Worm (Caenorhabditis elegans) whole organism, late embryonic: ENCODE results near the gene snrp-40.1.

Source experiments
- C08G9.2 ChIP-seq: sonication (generic microtip); optimal IDR thresholded peaks from 2 replicates; lab custom pipeline; 2016; ENCODE audit warnings: mild to moderate bottlenecking, missing genetic modification characterization, moderate library complexity, missing compliant biosample characterization
- F13H6.1 ChIP-seq: sonication (generic microtip); optimal IDR thresholded peaks from 2 replicates; lab custom pipeline; 2016; ENCODE audit warnings: missing genetic modification characterization, missing compliant biosample characterization
- K02D7.2 ChIP-seq: sonication (generic microtip); optimal IDR thresholded peaks from 2 replicates; lab custom pipeline; 2017; ENCODE audit warnings: mild to moderate bottlenecking, missing genetic modification characterization, missing compliant biosample characterization
- K09A11.1 ChIP-seq: sonication (generic microtip); optimal IDR thresholded peaks from 2 replicates; lab custom pipeline; 2017; ENCODE audit warnings: antibody characterized with exemption, mild to moderate bottlenecking, missing genetic modification characterization, missing compliant biosample characterization; ENCODE audit not compliant: insufficient read depth
- T23F11.4 ChIP-seq: fragments of 200-800 bp; sonication (Bioruptor generic); optimal IDR thresholded peaks from 2 replicates; lab custom pipeline; 2018; ENCODE audit warnings: mild to moderate bottlenecking, missing genetic modification characterization, missing compliant biosample characterization
- Y22D7AL.16 ChIP-seq: sonication (generic microtip); optimal IDR thresholded peaks from 2 replicates; lab custom pipeline; 2016; ENCODE audit warnings: missing genetic modification characterization, missing compliant biosample characterization
- ahr-1 ChIP-seq: sonication (generic microtip); optimal IDR thresholded peaks from 2 replicates; lab custom pipeline; 2016; ENCODE audit warnings: missing genetic modification characterization, missing compliant biosample characterization
- ceh-14 ChIP-seq: sonication (generic microtip); optimal IDR thresholded peaks from 2 replicates; lab custom pipeline; 2016; ENCODE audit warnings: missing genotype, missing genetic modification characterization, missing compliant biosample characterization
- ceh-19 ChIP-seq: fragments of 200-800 bp; sonication (Bioruptor generic); optimal IDR thresholded peaks from 2 replicates; lab custom pipeline; 2018; ENCODE audit warnings: mild to moderate bottlenecking, missing genetic modification characterization, missing compliant biosample characterization
- ceh-2 ChIP-seq: sonication (generic microtip); optimal IDR thresholded peaks from 2 replicates; lab custom pipeline; 2016; ENCODE audit warnings: missing genotype, missing genetic modification characterization, missing compliant biosample characterization
- ceh-30 ChIP-seq: fragments of 150-350 bp; optimal IDR thresholded peaks from 2 replicates; lab custom pipeline; 2014; ENCODE audit warnings: missing biosample characterization, missing genetic modification characterization
- ceh-34 ChIP-seq: sonication (generic microtip); optimal IDR thresholded peaks from 2 replicates; lab custom pipeline; 2016; ENCODE audit warnings: mild to moderate bottlenecking, missing genetic modification characterization, missing compliant biosample characterization
- ceh-45 ChIP-seq: fragments of 200-800 bp; sonication (Bioruptor generic); IDR thresholded peaks from 2 replicates; pipeline ENCODE4 v1.3.6; 2022; ENCODE audit warnings: missing genetic modification reagents, missing genetic modification characterization, missing compliant biosample characterization
- ceh-48 ChIP-seq: sonication (generic microtip); optimal IDR thresholded peaks from 2 replicates; lab custom pipeline; 2016; ENCODE audit warnings: missing genetic modification characterization, inconsistent platforms, missing compliant biosample characterization
- ceh-6 ChIP-seq: fragments of 200-800 bp; sonication (Bioruptor generic); optimal IDR thresholded peaks from 2 replicates; lab custom pipeline; 2018; ENCODE audit warnings: mild to moderate bottlenecking, missing genetic modification characterization, missing compliant biosample characterization
- ceh-9 ChIP-seq: sonication (generic microtip); optimal IDR thresholded peaks from 2 replicates; lab custom pipeline; 2016; ENCODE audit warnings: mild to moderate bottlenecking, missing genetic modification characterization, inconsistent platforms, missing compliant biosample characterization
- che-1 ChIP-seq: sonication (generic microtip); optimal IDR thresholded peaks from 2 replicates; lab custom pipeline; 2016; ENCODE audit warnings: mild to moderate bottlenecking, missing genetic modification characterization, missing compliant biosample characterization
- dmd-4 ChIP-seq: sonication (generic microtip); optimal IDR thresholded peaks from 2 replicates; lab custom pipeline; 2016; ENCODE audit warnings: borderline replicate concordance, missing genetic modification characterization, missing compliant biosample characterization
- dve-1 ChIP-seq: sonication (generic microtip); optimal IDR thresholded peaks from 2 replicates; lab custom pipeline; 2017; ENCODE audit warnings: antibody characterized with exemption, mild to moderate bottlenecking, missing genetic modification characterization, missing compliant biosample characterization
- elt-4 ChIP-seq: sonication (generic microtip); optimal IDR thresholded peaks from 2 replicates; lab custom pipeline; 2016; ENCODE audit warnings: missing genetic modification characterization, missing compliant biosample characterization
- ets-4 ChIP-seq: sonication (generic microtip); optimal IDR thresholded peaks from 2 replicates; lab custom pipeline; 2016; ENCODE audit warnings: missing genetic modification characterization, missing compliant biosample characterization
- eyg-1 ChIP-seq: sonication (generic microtip); optimal IDR thresholded peaks from 2 replicates; lab custom pipeline; 2016; ENCODE audit warnings: missing genotype, missing genetic modification characterization, missing compliant biosample characterization
- fkh-10 ChIP-seq: fragments of 150-350 bp; optimal IDR thresholded peaks from 2 replicates; lab custom pipeline; 2014; ENCODE audit warnings: missing biosample characterization, missing genetic modification reagents, missing genetic modification characterization
- fkh-6 ChIP-seq: sonication (generic microtip); optimal IDR thresholded peaks from 2 replicates; lab custom pipeline; 2016; ENCODE audit warnings: missing genetic modification characterization, missing compliant biosample characterization
- gmeb-2 ChIP-seq: sonication (generic microtip); optimal IDR thresholded peaks from 2 replicates; lab custom pipeline; 2016; ENCODE audit warnings: missing genetic modification characterization, inconsistent platforms, missing compliant biosample characterization
- hlh-30 ChIP-seq: sonication (generic microtip); optimal IDR thresholded peaks from 2 replicates; lab custom pipeline; 2017; ENCODE audit warnings: antibody characterized with exemption, missing genetic modification characterization, missing compliant biosample characterization; ENCODE audit not compliant: insufficient read depth
- lim-6 ChIP-seq: sonication (generic microtip); optimal IDR thresholded peaks from 2 replicates; lab custom pipeline; 2016; ENCODE audit warnings: missing genetic modification characterization, missing compliant biosample characterization
- lin-11 ChIP-seq: fragments of 200-800 bp; sonication (Bioruptor generic); optimal IDR thresholded peaks from 2 replicates; lab custom pipeline; 2018; ENCODE audit warnings: mild to moderate bottlenecking, missing genetic modification characterization, missing compliant biosample characterization
- mec-3 ChIP-seq: sonication (generic microtip); optimal IDR thresholded peaks from 2 replicates; lab custom pipeline; 2016; ENCODE audit warnings: borderline replicate concordance, missing genetic modification characterization, missing compliant biosample characterization
- nfya-1 ChIP-seq: sonication (generic microtip); optimal IDR thresholded peaks from 2 replicates; lab custom pipeline; 2017; ENCODE audit warnings: missing genetic modification characterization, mild to moderate bottlenecking, missing compliant biosample characterization, antibody characterized with exemption, moderate library complexity
- nhr-11 ChIP-seq: fragments of 150-350 bp; optimal IDR thresholded peaks from 2 replicates; lab custom pipeline; 2014; ENCODE audit warnings: missing biosample characterization, missing genetic modification characterization
- nhr-232 ChIP-seq: sonication (generic microtip); optimal IDR thresholded peaks from 2 replicates; lab custom pipeline; 2016; ENCODE audit warnings: missing genetic modification characterization, missing compliant biosample characterization
- odd-2 ChIP-seq: sonication (generic microtip); optimal IDR thresholded peaks from 2 replicates; lab custom pipeline; 2017; ENCODE audit warnings: antibody characterized with exemption, mild to moderate bottlenecking, missing genetic modification characterization, missing compliant biosample characterization
- pax-1 ChIP-seq: fragments of 150-350 bp; optimal IDR thresholded peaks from 2 replicates; lab custom pipeline; 2014; ENCODE audit warnings: missing biosample characterization, missing genetic modification characterization
- pha-2 ChIP-seq: sonication (generic microtip); optimal IDR thresholded peaks from 2 replicates; lab custom pipeline; 2017; ENCODE audit warnings: mild to moderate bottlenecking, missing genetic modification characterization, missing compliant biosample characterization
- pha-4 ChIP-seq: fragments of 150-350 bp; optimal IDR thresholded peaks from 2 replicates; lab custom pipeline; 2018; ENCODE audit warnings: missing biosample characterization, missing genetic modification reagents, missing genetic modification characterization
- pros-1 ChIP-seq: fragments of 150-350 bp; optimal IDR thresholded peaks from 2 replicates; lab custom pipeline; 2014; ENCODE audit warnings: missing biosample characterization, missing genetic modification reagents, missing genetic modification characterization
- ref-2 ChIP-seq: sonication (generic microtip); optimal IDR thresholded peaks from 2 replicates; lab custom pipeline; 2016; ENCODE audit warnings: missing genetic modification characterization, missing compliant biosample characterization
- sox-2 ChIP-seq: fragments of 200-800 bp; sonication (Bioruptor generic); IDR thresholded peaks from 2 replicates; pipeline ENCODE4 v1.3.6; 2022; ENCODE audit warnings: missing genetic modification reagents, missing genetic modification characterization, missing compliant biosample characterization
- syd-9 ChIP-seq: sonication (generic microtip); optimal IDR thresholded peaks from 2 replicates; lab custom pipeline; 2016; ENCODE audit warnings: mild to moderate bottlenecking, missing genetic modification characterization, moderate library complexity, missing compliant biosample characterization
- unc-3 ChIP-seq, 2 experiments: fragments of 200-800 bp in 1 of 2; sonication (Bioruptor generic) in 1 of 2; sonication (generic microtip) in 1 of 2; conservative IDR thresholded peaks in 1 of 2; optimal IDR thresholded peaks in 1 of 2; 2 replicates each; pipeline versions ENCODE4 v1.3.6 to Lab custom; 2016 to 2022; ENCODE audit warnings: missing compliant biosample characterization in 2 of 2, missing genetic modification characterization in 2 of 2, missing genetic modification reagents in 1 of 2
- unc-42 ChIP-seq: sonication (generic microtip); optimal IDR thresholded peaks from 2 replicates; lab custom pipeline; 2016; ENCODE audit warnings: missing genotype, missing genetic modification characterization, missing compliant biosample characterization
- zip-5 ChIP-seq: sonication (generic microtip); optimal IDR thresholded peaks from 2 replicates; lab custom pipeline; 2016; ENCODE audit warnings: missing genetic modification characterization, missing compliant biosample characterization

The snrp-40.1 gene

ce11 chrX:11328710-11329109 lies 29.1 kb upstream of the snrp-40.1 start:
- no peak for TF ChIP-seq elt-4
- TF ChIP-seq ahr-1 = no peak
- no peak for TF ChIP-seq pha-2 (tag; lab: Kevin White, UChicago)
- peak; percentile 87 for TF ChIP-seq unc-42
- TF ChIP-seq F13H6.1 (tag; lab: Kevin White, UChicago) = no peak

- no peak for TF ChIP-seq nfya-1 (tag; lab: Kevin White, UChicago)
- no peak for TF ChIP-seq hlh-30 (tag; lab: Kevin White, UChicago)
- no peak for TF ChIP-seq pax-1
- no peak for TF ChIP-seq K02D7.2 (tag; lab: Kevin White, UChicago)
- TF ChIP-seq lin-11 (tag; lab: Kevin White, UChicago) = no peak
- TF ChIP-seq F13H6.1 (tag; lab: Kevin White, UChicago) = no peak
- no peak for TF ChIP-seq dve-1 (tag; lab: Kevin White, UChicago)
- TF ChIP-seq ceh-34 = no peak
- no peak for TF ChIP-seq ref-2
- TF ChIP-seq gmeb-2 (tag; lab: Kevin White, UChicago) = no peak
- no peak for TF ChIP-seq pha-2 (tag; lab: Kevin White, UChicago)
- no peak for TF ChIP-seq ceh-9
- no peak for TF ChIP-seq nhr-11
- no peak for TF ChIP-seq ceh-6 (GFP tag; lab: Kevin White, UChicago)
- no peak for TF ChIP-seq eyg-1 (tag; lab: Kevin White, UChicago)
- TF ChIP-seq lim-6 = no peak
- no peak for TF ChIP-seq ceh-30
- TF ChIP-seq ceh-45 = no peak
- TF ChIP-seq pha-4 = no peak
- no peak for TF ChIP-seq ets-4 (tag; lab: Kevin White, UChicago)
- TF ChIP-seq, all 69 proteins: peak for 0
These were observed 27.2 kb upstream of the snrp-40.1 start, which contains the start of gene ZK455.5 for ce11 chrX:11326827-11327226. TSS of gene ZK455.5 (minus strand) at chrX:11326927.

- TF ChIP-seq elt-4 (no peak), pros-1 (no peak), odd-2 (tag; lab: Kevin White, UChicago) (no peak), K09A11.1 (tag; lab: Kevin White, UChicago) (no peak), nhr-11 (no peak), dmd-4 (tag; lab: Kevin White, UChicago) (no peak), nfya-1 (tag; lab: Kevin White, UChicago) (no peak), fkh-10 (no peak), mec-3 (no peak), fkh-6 (no peak)
- TF ChIP-seq, all 69 proteins: peak for 0
These were observed 24.7 kb upstream of the snrp-40.1 start, which contains the start of gene asm-2 for ce11 chrX:11324240-11324639. TSS of gene asm-2 (minus strand) at chrX:11324251.

- no peak for TF ChIP-seq unc-3 (GFP tag; conservative IDR thresholded peaks at IDR 0.05; lab: Robert Waterston, UW)
- no peak for TF ChIP-seq unc-3 (tag; optimal IDR thresholded peaks at IDR 0.05; lab: Kevin White, UChicago)
- no peak for TF ChIP-seq odd-2 (tag; lab: Kevin White, UChicago)
- TF ChIP-seq K02D7.2 (tag; lab: Kevin White, UChicago) = no peak
- TF ChIP-seq C08G9.2 = no peak
- TF ChIP-seq eyg-1 (tag; lab: Kevin White, UChicago) = no peak
- no peak for TF ChIP-seq ceh-2 (tag; lab: Kevin White, UChicago)
- TF ChIP-seq Y22D7AL.16 (tag; lab: Kevin White, UChicago) = no peak
These were observed 23.6 kb upstream of the snrp-40.1 start for ce11 chrX:11323225-11323624.

ce11 chrX:11317939-11318338 lies 18.4 kb upstream of the snrp-40.1 start, which contains the start of gene hizr-1:
TSS of gene hizr-1 (plus strand) at chrX:11318278.
- TF ChIP-seq ceh-19 = no peak
- TF ChIP-seq T23F11.4 (GFP tag; lab: Kevin White, UChicago) = no peak
- no peak for TF ChIP-seq K02D7.2 (tag; lab: Kevin White, UChicago)
- TF ChIP-seq dve-1 (tag; lab: Kevin White, UChicago) = no peak
- TF ChIP-seq sox-2 (GFP tag; lab: Robert Waterston, UW) = no peak
- no peak for TF ChIP-seq dmd-4 (tag; lab: Kevin White, UChicago)
- TF ChIP-seq nhr-232 (tag; lab: Kevin White, UChicago) = no peak
- no peak for TF ChIP-seq Y22D7AL.16 (tag; lab: Kevin White, UChicago)
- TF ChIP-seq ceh-48 = no peak
- TF ChIP-seq syd-9 = no peak
- no peak for TF ChIP-seq ceh-9
- TF ChIP-seq C08G9.2 = no peak
- no peak for TF ChIP-seq elt-4
- TF ChIP-seq ceh-14 = no peak
- no peak for TF ChIP-seq zip-5 (tag; lab: Kevin White, UChicago)
- TF ChIP-seq che-1 = no peak
- TF ChIP-seq, all 69 proteins: peak for 0
